Fruit fly (Drosophila melanogaster) whole organism, pupa: ENCODE results near the gene CG7133.

Experiments used
- CG10348 ChIP-seq: fragments of 200-800 bp; sonication (Bioruptor generic); IDR thresholded peaks from 2 replicates; pipeline ENCODE4 v1.3.6; 2022; ENCODE audit warnings: missing biosample characterization, missing genetic modification characterization
- CG12605 ChIP-seq: fragments of 200-800 bp; sonication (Bioruptor generic); IDR thresholded peaks from 2 replicates; pipeline ENCODE4 v1.3.6; 2022; ENCODE audit warnings: missing biosample characterization, missing genetic modification characterization
- CG13204 ChIP-seq: fragments of 200-800 bp; sonication (Bioruptor generic); optimal IDR thresholded peaks from 2 replicates; lab custom pipeline; 2018; ENCODE audit warnings: missing biosample characterization, mild to moderate bottlenecking, missing genetic modification characterization, moderate library complexity
- CG14655 ChIP-seq: fragments of 200-800 bp; sonication (Bioruptor generic); optimal IDR thresholded peaks from 3 replicates; lab custom pipeline; 2017; ENCODE audit warnings: mild to moderate bottlenecking, missing biosample characterization, missing genetic modification reagents, missing genetic modification characterization
- CG15710 ChIP-seq: fragments of 200-800 bp; sonication (Bioruptor generic); optimal IDR thresholded peaks from 2 replicates; lab custom pipeline; 2018; ENCODE audit warnings: missing biosample characterization, mild to moderate bottlenecking, missing genetic modification characterization, moderate library complexity
- CG17806 ChIP-seq: fragments of 200-800 bp; sonication (Bioruptor generic); optimal IDR thresholded peaks from 2 replicates; lab custom pipeline; 2018; ENCODE audit warnings: missing biosample characterization, mild to moderate bottlenecking, missing genetic modification characterization, moderate library complexity
- CG32121 ChIP-seq: fragments of 200-800 bp; sonication (Bioruptor generic); IDR thresholded peaks from 2 replicates; pipeline ENCODE4 v1.3.6; 2022; ENCODE audit warnings: missing biosample characterization, missing genetic modification characterization
- CG34367 ChIP-seq: fragments of 200-800 bp; sonication (Bioruptor generic); optimal IDR thresholded peaks from 2 replicates; lab custom pipeline; 2018; ENCODE audit warnings: missing biosample characterization, mild to moderate bottlenecking, missing genetic modification characterization
- CG4496 ChIP-seq: fragments of 200-800 bp; sonication (Bioruptor generic); IDR thresholded peaks from 3 replicates; pipeline ENCODE4 v1.3.6; 2022; ENCODE audit warnings: missing biosample characterization, missing genetic modification characterization
- CG8159 ChIP-seq: fragments of 200-800 bp; sonication (Bioruptor generic); optimal IDR thresholded peaks from 3 replicates; lab custom pipeline; 2018; ENCODE audit warnings: missing biosample characterization, mild to moderate bottlenecking, missing genetic modification characterization, moderate library complexity
- CG8301 ChIP-seq: fragments of 200-800 bp; sonication (Bioruptor generic); optimal IDR thresholded peaks from 2 replicates; lab custom pipeline; 2018; ENCODE audit warnings: missing biosample characterization, mild to moderate bottlenecking, missing genetic modification characterization
- CG9948 ChIP-seq: fragments of 200-800 bp; sonication (Bioruptor generic); optimal IDR thresholded peaks from 2 replicates; lab custom pipeline; 2018; ENCODE audit warnings: missing biosample characterization, mild to moderate bottlenecking, missing genetic modification characterization, moderate library complexity
- D1 ChIP-seq: fragments of 200-800 bp; sonication (Bioruptor generic); optimal IDR thresholded peaks from 2 replicates; lab custom pipeline; 2018; ENCODE audit warnings: missing biosample characterization, mild to moderate bottlenecking, missing genetic modification characterization, moderate library complexity
- EcR ChIP-seq: fragments of 200-800 bp; sonication (Bioruptor generic); optimal IDR thresholded peaks from 3 replicates; lab custom pipeline; 2019; ENCODE audit warnings: missing biosample characterization, missing genetic modification characterization, mild to moderate bottlenecking, moderate library complexity, missing genetic modification reagents
- Ets98B ChIP-seq: fragments of 200-800 bp; sonication (Bioruptor generic); IDR thresholded peaks from 2 replicates; pipeline ENCODE4 v1.3.6; 2022; ENCODE audit warnings: missing biosample characterization, missing genetic modification characterization
- Pif1A ChIP-seq: fragments of 200-800 bp; sonication (Bioruptor generic); optimal IDR thresholded peaks from 3 replicates; lab custom pipeline; 2016; ENCODE audit warnings: missing biosample characterization, missing genetic modification characterization
- Pif1B ChIP-seq: fragments of 200-800 bp; sonication (Bioruptor generic); optimal IDR thresholded peaks from 3 replicates; lab custom pipeline; 2016; ENCODE audit warnings: missing biosample characterization, missing genetic modification characterization
- Snoo ChIP-seq: fragments of 200-800 bp; sonication (Bioruptor generic); optimal IDR thresholded peaks from 3 replicates; lab custom pipeline; 2017; ENCODE audit warnings: missing biosample characterization, mild to moderate bottlenecking, missing genetic modification characterization, inconsistent platforms
- fd96Ca ChIP-seq: fragments of 200-800 bp; sonication (Bioruptor generic); IDR thresholded peaks from 3 replicates; pipeline ENCODE4 v1.3.6; 2022; ENCODE audit warnings: missing biosample characterization, missing genetic modification characterization
- gl ChIP-seq: fragments of 200-800 bp; sonication (Bioruptor generic); optimal IDR thresholded peaks from 2 replicates; lab custom pipeline; 2018; ENCODE audit warnings: missing biosample characterization, mild to moderate bottlenecking, missing genetic modification characterization
- rn ChIP-seq: fragments of 200-800 bp; sonication (Bioruptor generic); IDR thresholded peaks from 2 replicates; pipeline ENCODE4 v1.3.6; 2022; ENCODE audit warnings: missing biosample characterization, missing genetic modification characterization

CG7133 gene

dm6 chr3L:22083131-22083648 is 8.9 kb upstream of the CG7133 start:
- no peak for TF ChIP-seq Snoo (tag; lab: Kevin White, UChicago)
- no peak for TF ChIP-seq CG34367 (tag; lab: Kevin White, UChicago)
- TF ChIP-seq, all 21 proteins: peak for 0

- TF ChIP-seq CG17806 (tag; lab: Kevin White, UChicago), result no peak
- no peak for TF ChIP-seq EcR (GFP tag; lab: Kevin White, UChicago)
- no peak for TF ChIP-seq CG8301 (tag; lab: Kevin White, UChicago)
- TF ChIP-seq D1 (tag; lab: Kevin White, UChicago), result no peak
- no peak for TF ChIP-seq Snoo (tag; lab: Kevin White, UChicago)
- TF ChIP-seq Ets98B (GFP tag; lab: Robert Waterston, UW), result no peak
- no peak for TF ChIP-seq Pif1B (GFP tag; lab: Kevin White, UChicago)
- no peak for TF ChIP-seq fd96Ca
- no peak for TF ChIP-seq CG13204 (GFP tag; lab: Kevin White, UChicago)
- TF ChIP-seq CG32121 (GFP tag; lab: Robert Waterston, UW), result no peak
- no peak for TF ChIP-seq CG4496 (GFP tag; lab: Robert Waterston, UW)
- TF ChIP-seq CG9948, result no peak
- TF ChIP-seq gl (tag; lab: Kevin White, UChicago), result no peak
- TF ChIP-seq CG15710, result no peak
- TF ChIP-seq CG34367 (tag; lab: Kevin White, UChicago), result no peak
- TF ChIP-seq CG8159, result no peak
- TF ChIP-seq CG14655, result no peak
- no peak for TF ChIP-seq CG12605 (GFP tag; lab: Robert Waterston, UW)
These were observed 8.1 kb upstream of the CG7133 start, which contains the start of gene msopa for dm6 chr3L:22082420-22082819. Gene msopa (plus strand): TSS chr3L:22082720.

DNA sequence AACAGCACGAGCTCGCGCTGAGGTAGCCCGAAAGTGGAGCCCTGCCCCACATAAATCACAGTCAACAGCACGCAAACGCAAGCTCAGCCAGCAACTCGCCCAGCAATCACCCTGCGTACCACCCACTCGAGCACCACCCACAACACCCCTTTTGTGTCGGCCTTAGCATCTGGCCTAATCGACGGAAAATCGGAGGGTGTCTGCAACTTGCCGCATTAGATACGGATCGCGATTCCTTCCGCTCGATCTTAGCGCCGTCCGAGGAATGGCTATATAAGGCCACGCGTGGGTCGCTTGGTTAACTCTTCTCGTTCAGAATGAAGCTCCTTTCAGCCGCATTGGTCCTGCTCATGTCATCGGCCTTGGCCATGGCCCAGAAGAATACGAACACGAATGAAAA is 5.7 kb upstream of the CG7133 start, which contains the start of gene Sfp79B:
Sfp79B (plus strand) TSS at position 301 of the 400 bp plus-strand sequence.
- TF ChIP-seq fd96Ca, result no peak
- no peak for TF ChIP-seq EcR (GFP tag; lab: Kevin White, UChicago)
- TF ChIP-seq Snoo (tag; lab: Kevin White, UChicago), result no peak
- TF ChIP-seq CG13204 (GFP tag; lab: Kevin White, UChicago), result no peak
- no peak for TF ChIP-seq CG8159
- TF ChIP-seq CG12605 (GFP tag; lab: Robert Waterston, UW), result no peak
- TF ChIP-seq CG8301 (tag; lab: Kevin White, UChicago), result no peak
- TF ChIP-seq Pif1B (GFP tag; lab: Kevin White, UChicago), result no peak
- TF ChIP-seq CG34367 (tag; lab: Kevin White, UChicago), result no peak
- TF ChIP-seq Ets98B (GFP tag; lab: Robert Waterston, UW), result no peak
- no peak for TF ChIP-seq CG17806 (tag; lab: Kevin White, UChicago)

dm6 chr3L:22078063-22078462 is 3.7 kb upstream of the CG7133 start:
- no peak for TF ChIP-seq EcR (GFP tag; lab: Kevin White, UChicago)
- peak; percentile 48 for TF ChIP-seq CG17806 (tag; lab: Kevin White, UChicago)
- TF ChIP-seq CG14655, result peak; percentile 65
- TF ChIP-seq Snoo (tag; lab: Kevin White, UChicago), result peak; percentile 52
- no peak for TF ChIP-seq rn (GFP tag; lab: Robert Waterston, UW)
- no peak for TF ChIP-seq CG12605 (GFP tag; lab: Robert Waterston, UW)
- peak; percentile 52 for TF ChIP-seq CG34367 (tag; lab: Kevin White, UChicago)
- TF ChIP-seq gl (tag; lab: Kevin White, UChicago), result no peak
- TF ChIP-seq CG13204 (GFP tag; lab: Kevin White, UChicago), result no peak
- TF ChIP-seq CG15710, result peak; percentile 64
- TF ChIP-seq CG8159, result peak; percentile 61
- TF ChIP-seq Pif1B (GFP tag; lab: Kevin White, UChicago), result peak; percentile 71
- peak; percentile 65 for TF ChIP-seq Ets98B (GFP tag; lab: Robert Waterston, UW)
- TF ChIP-seq CG9948, result peak; percentile 50
- TF ChIP-seq CG8301 (tag; lab: Kevin White, UChicago), result peak; percentile 61
- TF ChIP-seq CG32121 (GFP tag; lab: Robert Waterston, UW), result peak; percentile 58
- TF ChIP-seq D1 (tag; lab: Kevin White, UChicago), result no peak
- TF ChIP-seq fd96Ca, result peak; percentile 76
- peak; percentile 76 for TF ChIP-seq CG4496 (GFP tag; lab: Robert Waterston, UW)
- TF ChIP-seq Pif1A, result peak; percentile 70

dm6 chr3L:22075706-22076398 is 1.5 kb upstream of the CG7133 start, which contains the start of the genes CG7130 and RpLP0:
Gene CG7130 (minus strand): TSS chr3L:22075756.
Gene RpLP0 (plus strand): TSS chr3L:22075867.
- TF ChIP-seq CG15710 (peak; percentile 71), CG4496 (GFP tag; lab: Robert Waterston, UW) (peak; percentile 89), CG10348 (no peak), CG32121 (GFP tag; lab: Robert Waterston, UW) (peak; percentile 35; the same call in 1 of the 2 replicates), Pif1A (peak; percentile 84), Snoo (tag; lab: Kevin White, UChicago) (peak; percentile 94), CG8301 (tag; lab: Kevin White, UChicago) (peak; percentile 35), Pif1B (GFP tag; lab: Kevin White, UChicago) (peak; percentile 70), rn (GFP tag; lab: Robert Waterston, UW) (peak; percentile 60), gl (tag; lab: Kevin White, UChicago) (peak; percentile 69), CG13204 (GFP tag; lab: Kevin White, UChicago) (peak; percentile 63), D1 (tag; lab: Kevin White, UChicago) (no peak), CG14655 (no peak), CG17806 (tag; lab: Kevin White, UChicago) (peak; percentile 41), Ets98B (GFP tag; lab: Robert Waterston, UW) (peak; percentile 49), EcR (GFP tag; lab: Kevin White, UChicago) (no peak), CG12605 (GFP tag; lab: Robert Waterston, UW) (no peak), CG8159 (peak; percentile 54), CG34367 (tag; lab: Kevin White, UChicago) (peak; percentile 79), CG9948 (peak; percentile 27), fd96Ca (0 out of 3 replicates have a peak, but pooled peaks have one; percentile 35)
